Worm (Caenorhabditis elegans) whole organism, L4 larva: Measurements from ENCODE around the gene Y71H2AM.1.

Experiments
- R02D3.7 ChIP-seq: fragments of 150-350 bp; sonication (generic microtip); optimal IDR thresholded peaks from 3 replicates; lab custom pipeline; 2014; ENCODE audit warnings: missing biosample characterization, missing genetic modification characterization
- ZK546.5 ChIP-seq, 2 experiments: sonication (generic microtip); optimal IDR thresholded peaks; 2 replicates each; lab custom pipeline; 2017; ENCODE audit warnings: missing biosample characterization in 2 of 2, missing genetic modification characterization in 2 of 2
- ama-1 ChIP-seq: fragments of 150-350 bp; optimal IDR thresholded peaks from 2 replicates; lab custom pipeline; 2014; ENCODE audit warnings: inconsistent platforms, mixed read lengths
- dve-1 ChIP-seq: sonication (generic microtip); optimal IDR thresholded peaks from 2 replicates; lab custom pipeline; 2017; ENCODE audit warnings: antibody characterized with exemption, mild to moderate bottlenecking, missing genetic modification characterization, missing compliant biosample characterization; ENCODE audit not compliant: insufficient read depth
- egl-27 ChIP-seq: sonication (generic microtip); optimal IDR thresholded peaks from 3 replicates; lab custom pipeline; 2017; ENCODE audit warnings: missing biosample characterization, missing genetic modification reagents, missing genetic modification characterization
- fos-1 ChIP-seq: fragments of 150-350 bp; optimal IDR thresholded peaks from 2 replicates; lab custom pipeline; 2014; ENCODE audit warnings: missing biosample characterization, missing genetic modification characterization
- hlh-30 ChIP-seq: sonication (generic microtip); optimal IDR thresholded peaks from 2 replicates; lab custom pipeline; 2017; ENCODE audit warnings: antibody characterized with exemption, mild to moderate bottlenecking, missing genetic modification characterization, missing compliant biosample characterization; ENCODE audit not compliant: insufficient read depth
- lin-15B ChIP-seq: fragments of 150-350 bp; sonication (generic microtip); optimal IDR thresholded peaks from 3 replicates; lab custom pipeline; 2014; ENCODE audit warnings: missing biosample characterization, missing genetic modification characterization
- lin-39 ChIP-seq: fragments of 150-350 bp; optimal IDR thresholded peaks from 2 replicates; lab custom pipeline; 2014; ENCODE audit warnings: missing biosample characterization, missing genetic modification reagents, missing genetic modification characterization
- nhr-237 ChIP-seq: sonication (generic microtip); optimal IDR thresholded peaks from 2 replicates; lab custom pipeline; 2017; ENCODE audit warnings: missing biosample characterization, missing genetic modification characterization
- snpc-4 ChIP-seq: fragments of 150-350 bp; optimal IDR thresholded peaks from 2 replicates; lab custom pipeline; 2014; ENCODE audit warnings: missing biosample characterization, missing genetic modification characterization
- unc-62 ChIP-seq, 3 experiments: fragments of 150-350 bp in 1 of 3; sonication (generic microtip); optimal IDR thresholded peaks in 2 of 3; peaks in 1 of 3; 1 replicate in 1 of 3; 2 replicates in 2 of 3; lab custom pipeline; 2014 to 2017; ENCODE audit warnings: missing biosample characterization in 3 of 3, missing genetic modification characterization in 3 of 3, missing genetic modification reagents in 3 of 3, missing genotype in 1 of 3

ce11 chrIII:2826770-2827169 lies at the start of gene Y71H2AM.1:
- TF ChIP-seq egl-27 (tag; lab: Kevin White, UChicago) (no peak), fos-1 (tag; lab: Kevin White, UChicago) (no peak), unc-62 (GFP tag; optimal IDR thresholded peaks at IDR 0.05 in 1 of 2; lab: Kevin White, UChicago) (no peak), unc-62 (tag; optimal IDR thresholded peaks at IDR 0.05; lab: Kevin White, UChicago) (no peak), hlh-30 (tag; lab: Kevin White, UChicago) (no peak), R02D3.7 (tag; lab: Kevin White, UChicago) (no peak), snpc-4 (no peak), lin-39 (tag; lab: Kevin White, UChicago) (no peak), nhr-237 (tag; lab: Kevin White, UChicago) (no peak), dve-1 (tag; lab: Kevin White, UChicago) (no peak), ama-1 (no peak), lin-15B (tag; lab: Kevin White, UChicago) (no peak), ZK546.5 (tag; optimal IDR thresholded peaks at IDR 0.05; lab: Kevin White, UChicago) (no peak)
